Fruit fly (Drosophila melanogaster) Kc167 (cell line): ENCODE data around the gene BCAS2.

ENCODE experiments used
- Myc ChIP-seq: fragments of >200 bp; optimal IDR thresholded peaks from 2 replicates; lab custom pipeline; 2017; ENCODE audit warnings: missing external identifiers
- Sin3A ChIP-seq: fragments of >200 bp; optimal IDR thresholded peaks from 2 replicates; lab custom pipeline; 2018; ENCODE audit warnings: missing external identifiers
- h ChIP-seq: fragments of >200 bp; optimal IDR thresholded peaks from 3 replicates; lab custom pipeline; 2018; ENCODE audit warnings: missing external identifiers
- insv ChIP-seq: fragments of >200 bp; optimal IDR thresholded peaks from 3 replicates; lab custom pipeline; 2018; ENCODE audit warnings: missing external identifiers
- psq ChIP-seq: fragments of >200 bp; optimal IDR thresholded peaks from 2 replicates; lab custom pipeline; 2017; ENCODE audit warnings: missing external identifiers
- ttk ChIP-seq: sonication (Bioruptor generic); optimal IDR thresholded peaks from 2 replicates; lab custom pipeline; 2017; ENCODE audit warnings: missing external identifiers

The BCAS2 gene

dm6 chr3R:27937752-27938694, 15.9 kb upstream of the BCAS2 start, which contains the start of the genes NSD and BOD1:
NSD (minus strand) TSS chr3R:27937853.
BOD1 (plus strand) TSS chr3R:27938245.
- TF ChIP-seq ttk (lab: Kevin White, UChicago) = no peak
- TF ChIP-seq Myc (lab: Kevin White, UChicago) = no peak
- no peak for TF ChIP-seq insv (lab: Kevin White, UChicago)
- no peak for TF ChIP-seq Sin3A
- TF ChIP-seq h (lab: Kevin White, UChicago) = no peak
- TF ChIP-seq psq = no peak

DNA sequence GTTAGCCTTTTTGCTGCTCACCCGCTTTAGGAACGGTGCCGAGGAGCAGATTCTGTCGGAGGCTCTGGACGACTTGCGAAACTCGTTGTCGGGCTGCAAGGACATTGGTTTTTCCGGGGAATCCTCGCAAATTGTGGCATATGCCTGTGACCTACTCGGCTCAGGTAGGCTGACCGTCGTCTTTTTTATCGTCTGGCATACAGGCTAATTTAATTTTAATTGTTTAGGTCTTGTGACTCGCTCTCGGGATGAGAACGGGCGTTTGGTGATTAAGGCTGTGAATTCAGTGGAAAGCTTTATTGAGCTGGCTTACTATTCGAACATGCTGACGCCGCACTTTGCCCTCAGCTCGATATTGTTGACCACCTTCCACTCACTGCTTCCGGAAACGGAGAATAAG, 9.3 kb upstream of the BCAS2 start:
- TF ChIP-seq psq (no peak), ttk (lab: Kevin White, UChicago) (no peak), insv (lab: Kevin White, UChicago) (no peak), Myc (lab: Kevin White, UChicago) (no peak), Sin3A (no peak)

dm6 chr3R:27928984-27929924, 7.1 kb upstream of the BCAS2 start:
- TF ChIP-seq ttk (lab: Kevin White, UChicago) (no peak), h (lab: Kevin White, UChicago) (no peak), Sin3A (no peak), psq (no peak), Myc (lab: Kevin White, UChicago) (no peak), insv (lab: Kevin White, UChicago) (no peak)

dm6 chr3R:27928140-27928539, 6.0 kb upstream of the BCAS2 start, which contains the start of gene nenya:
nenya (minus strand) TSS chr3R:27928174.
- no peak for TF ChIP-seq h (lab: Kevin White, UChicago)
- TF ChIP-seq Sin3A = no peak

DNA sequence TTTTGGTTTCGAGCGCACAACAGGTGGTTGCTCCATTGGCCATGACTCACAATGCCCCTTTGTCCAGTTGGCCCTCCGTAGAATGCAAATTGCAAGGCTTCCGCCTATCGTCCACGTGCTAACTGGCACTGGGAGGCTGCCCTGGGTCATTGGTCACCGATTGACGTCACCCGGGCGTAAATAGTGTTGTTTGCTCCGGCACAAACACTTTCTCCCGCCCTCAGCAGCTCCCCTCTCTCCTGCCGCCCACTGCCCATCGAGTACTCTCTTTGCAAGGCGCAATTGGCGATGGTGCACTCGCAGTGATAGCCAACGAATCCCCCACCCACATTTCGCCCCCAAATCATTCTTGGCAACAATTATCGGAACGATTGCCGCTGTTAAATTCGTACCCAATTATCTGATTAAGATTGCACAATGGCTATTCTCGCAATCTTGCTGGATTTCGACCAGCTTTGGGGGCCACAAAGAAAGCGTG, 4.6 kb upstream of the BCAS2 start:
- TF ChIP-seq insv (lab: Kevin White, UChicago) (no peak), Sin3A (no peak), h (lab: Kevin White, UChicago) (no peak), ttk (lab: Kevin White, UChicago) (no peak), Myc (lab: Kevin White, UChicago) (no peak), psq (no peak)

- TF ChIP-seq Myc (lab: Kevin White, UChicago) (no peak), Sin3A (no peak), psq (no peak), ttk (lab: Kevin White, UChicago) (no peak), insv (lab: Kevin White, UChicago) (no peak), h (lab: Kevin White, UChicago) (no peak)
These were observed 3.9 kb upstream of the BCAS2 start for dm6 chr3R:27925971-27926533.

- TF ChIP-seq psq (no peak), Sin3A (no peak), Myc (lab: Kevin White, UChicago) (no peak), h (lab: Kevin White, UChicago) (no peak), ttk (lab: Kevin White, UChicago) (no peak), insv (lab: Kevin White, UChicago) (no peak)
These were observed 3.1 kb upstream of the BCAS2 start, which contains the start of gene mino for dm6 chr3R:27925000-27925970. mino (plus strand) TSS chr3R:27925191.

dm6 chr3R:27922673-27923175, 568 bp upstream of the BCAS2 start, which contains the start of gene RpL4:
RpL4 (plus strand) TSS chr3R:27922821.
- TF ChIP-seq ttk (lab: Kevin White, UChicago) = no peak
- no peak for TF ChIP-seq Myc (lab: Kevin White, UChicago)
- no peak for TF ChIP-seq h (lab: Kevin White, UChicago)
- TF ChIP-seq psq = no peak
- TF ChIP-seq insv (lab: Kevin White, UChicago) = no peak

- no peak for TF ChIP-seq h (lab: Kevin White, UChicago)
- no peak for TF ChIP-seq ttk (lab: Kevin White, UChicago)
These were observed 1.3 kb downstream of the BCAS2 start, which contains the start of gene CG12259 for dm6 chr3R:27920883-27921282. CG12259 (minus strand) TSS chr3R:27921089.

dm6 chr3R:27919385-27919789, 2.8 kb downstream of the BCAS2 start, which contains the start of gene Boh1:
Boh1 (minus strand) TSS chr3R:27919460.
- TF ChIP-seq Sin3A = no peak
